Worm (Caenorhabditis elegans): Measurements from ENCODE around the gene F46F5.10.

- TF ChIP-seq sma-9 (GFP tag; optimal IDR thresholded peaks at IDR 0.05) (no peak), sma-9 (tag; optimal IDR thresholded peaks at IDR 0.05) (no peak), nhr-12 (tag; optimal IDR thresholded peaks at IDR 0.05) (no peak), skn-1 (tag; optimal IDR thresholded peaks at IDR 0.05) (no peak), ZK546.5 (tag; optimal IDR thresholded peaks at IDR 0.05) (no peak), unc-62 (GFP tag; optimal IDR thresholded peaks at IDR 0.05) (no peak)
These were observed 48.6 kb upstream of the F46F5.10 start, which contains the start of gene Y39F10A.1 for ce11 chrII:775033-775432.

All from whole organism, L2 larva.